Worm (Caenorhabditis elegans): ENCODE measurements around the gene ttc-39B.

ttc-39B gene

DNA sequence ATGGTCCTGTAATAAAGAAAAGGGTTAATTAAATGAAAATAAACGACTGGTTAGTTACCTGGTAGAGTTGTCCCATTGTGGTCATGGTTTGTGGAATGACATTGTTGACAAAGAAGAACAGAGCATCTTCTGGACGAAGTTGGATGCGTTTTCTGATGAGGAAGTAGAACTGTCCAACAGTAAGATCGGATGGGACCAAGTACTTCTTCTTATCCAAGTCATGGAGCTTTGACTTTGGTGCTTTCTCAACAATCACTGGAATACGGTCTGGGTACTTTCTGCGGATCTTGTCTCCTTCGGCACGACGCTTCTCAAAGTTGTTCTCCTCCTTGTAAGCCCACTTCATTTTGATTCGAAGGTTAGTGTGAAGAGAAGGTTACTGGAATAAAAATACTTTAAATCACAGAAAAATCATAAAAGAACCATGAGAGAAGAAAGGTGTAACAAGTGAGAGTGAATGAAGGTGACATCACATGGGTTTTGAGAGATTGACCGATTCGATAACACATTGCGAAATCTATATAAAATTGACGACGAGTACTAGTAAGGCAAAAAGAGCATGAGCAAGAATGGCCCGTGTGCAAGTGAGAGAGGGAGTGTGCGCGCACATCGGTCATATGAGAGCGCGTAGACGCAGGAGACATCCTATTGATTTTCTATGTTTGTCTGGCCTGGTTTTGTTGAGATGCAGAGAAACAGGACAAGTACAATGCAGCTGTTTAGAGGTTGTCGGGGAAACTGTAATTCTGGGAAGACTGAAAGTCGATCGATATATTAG is 13.7 kb upstream of the ttc-39B start, which contains the start of gene lgg-1 (continued):
- TF ChIP-seq hif-1 (tag; optimal IDR thresholded peaks at IDR 0.05) (peak in 1 of 2 experiments; percentile 20), snpc-1.2 (GFP tag; IDR thresholded peaks at IDR 0.05) (peak; percentile 61), jun-1 (tag; optimal IDR thresholded peaks at IDR 0.05) (no peak), F10B5.3 (tag; optimal IDR thresholded peaks at IDR 0.05) (no peak), pha-4 (GFP tag; IDR thresholded peaks at IDR 0.05) (peak; percentile 67; the same call in 1 of the 2 replicates), pha-4 (tag; optimal IDR thresholded peaks at IDR 0.05) (no peak), hlh-11 (tag; optimal IDR thresholded peaks at IDR 0.05) (peak; percentile 71), zag-1 (tag; optimal IDR thresholded peaks at IDR 0.05) (no peak), nhr-25 (tag; optimal IDR thresholded peaks at IDR 0.05; ENCODE audit: borderline replicate concordance, insufficient read depth) (no peak), zfp-3 (GFP tag; conservative IDR thresholded peaks at IDR 0.05) (peak; percentile 89), ceh-32 (tag; optimal IDR thresholded peaks at IDR 0.05; ENCODE audit: poor library complexity) (no peak), ctbp-1 (GFP tag; IDR thresholded peaks at IDR 0.05) (0 out of 2 replicates have a peak, but pooled peaks have one; percentile 37), nhr-76 (tag; optimal IDR thresholded peaks at IDR 0.05) (no peak), ama-1 (optimal IDR thresholded peaks at IDR 0.05) (peak; percentile 95), unc-62 (GFP tag; optimal IDR thresholded peaks at IDR 0.05 in 1 of 2) (peak in 1 of 2 experiments; percentile 51), unc-62 (tag; optimal IDR thresholded peaks at IDR 0.05) (no peak), fos-1 (tag; optimal IDR thresholded peaks at IDR 0.05) (no peak), D1046.2 (GFP tag; IDR thresholded peaks at IDR 0.05) (no peak), nhr-77 (tag; optimal IDR thresholded peaks at IDR 0.05) (peak; percentile 33), saeg-2 (GFP tag; IDR thresholded peaks at IDR 0.05) (0 out of 2 replicates have a peak, but pooled peaks have one; percentile 19), mdl-1 (tag; optimal IDR thresholded peaks at IDR 0.05) (peak; percentile 50 to 61), arid-1 (GFP tag; conservative IDR thresholded peaks at IDR 0.05) (peak; percentile 7; the same call in 1 of the 2 replicates), madf-5 (GFP tag; IDR thresholded peaks at IDR 0.05) (0 out of 4 replicates have a peak, but pooled peaks of 1 of the 2 experiments have one; percentile 3), rbr-2 (tag; optimal IDR thresholded peaks at IDR 0.05) (peak; percentile 34), spr-3 (GFP tag; optimal IDR thresholded peaks at IDR 0.05) (peak; percentile 17), nhr-102 (tag; optimal IDR thresholded peaks at IDR 0.05) (peak; percentile 12), nhr-237 (tag; optimal IDR thresholded peaks at IDR 0.05) (no peak), dmd-8 (GFP tag; IDR thresholded peaks at IDR 0.05) (0 out of 2 replicates have a peak, but pooled peaks have one; percentile 12), pqm-1 (tag; optimal IDR thresholded peaks at IDR 0.05) (no peak), lim-7 (GFP tag; IDR thresholded peaks at IDR 0.05) (0 out of 2 replicates have a peak, but pooled peaks have one; percentile 39), gei-8 (GFP tag; optimal IDR thresholded peaks at IDR 0.05) (peak; percentile 34), ceh-82 (tag; optimal IDR thresholded peaks at IDR 0.05) (no peak), tag-97 (GFP tag; IDR thresholded peaks at IDR 0.05) (no peak), vab-7 (GFP tag; IDR thresholded peaks at IDR 0.05) (peak; percentile 26; the same call in 1 of the 2 replicates), mep-1 (tag; optimal IDR thresholded peaks at IDR 0.05) (peak; percentile 50), mdt-29 (GFP tag; IDR thresholded peaks at IDR 0.05) (0 out of 2 replicates have a peak, but pooled peaks have one; percentile 7), sdz-12 (GFP tag; optimal IDR thresholded peaks at IDR 0.05) (peak; percentile 77), nhr-28 (tag; optimal IDR thresholded peaks at IDR 0.05) (peak; percentile 31), ceh-20 (GFP tag; IDR thresholded peaks at IDR 0.05) (peak; percentile 60; the same call in 1 of the 2 replicates), skn-1 (tag; optimal IDR thresholded peaks at IDR 0.05) (no peak), unc-39 (tag; optimal IDR thresholded peaks at IDR 0.05) (no peak), daf-12 (tag; optimal IDR thresholded peaks at IDR 0.05) (no peak), ZK546.5 (tag; optimal IDR thresholded peaks at IDR 0.05) (peak in 1 of 2 experiments; percentile 54), lin-29 (GFP tag; IDR thresholded peaks at IDR 0.05) (0 out of 2 replicates have a peak, but pooled peaks have one; percentile 26), mxl-2 (GFP tag; conservative IDR thresholded peaks at IDR 0.05) (no peak), dmd-6 (GFP tag; IDR thresholded peaks at IDR 0.05) (peak; percentile 56), zip-2 (tag; optimal IDR thresholded peaks at IDR 0.05) (no peak), nhr-42 (GFP tag; IDR thresholded peaks at IDR 0.05) (no peak), R02D3.7 (tag; optimal IDR thresholded peaks at IDR 0.05) (no peak), nhr-6 (tag; optimal IDR thresholded peaks at IDR 0.05) (peak; percentile 48)
